Worm (Caenorhabditis elegans): ENCODE data around the gene Y67A10A.7.
A peak's percentile ranks its signal among the peaks of the same experiment; 100 is the strongest.

Gene Y67A10A.7

DNA sequence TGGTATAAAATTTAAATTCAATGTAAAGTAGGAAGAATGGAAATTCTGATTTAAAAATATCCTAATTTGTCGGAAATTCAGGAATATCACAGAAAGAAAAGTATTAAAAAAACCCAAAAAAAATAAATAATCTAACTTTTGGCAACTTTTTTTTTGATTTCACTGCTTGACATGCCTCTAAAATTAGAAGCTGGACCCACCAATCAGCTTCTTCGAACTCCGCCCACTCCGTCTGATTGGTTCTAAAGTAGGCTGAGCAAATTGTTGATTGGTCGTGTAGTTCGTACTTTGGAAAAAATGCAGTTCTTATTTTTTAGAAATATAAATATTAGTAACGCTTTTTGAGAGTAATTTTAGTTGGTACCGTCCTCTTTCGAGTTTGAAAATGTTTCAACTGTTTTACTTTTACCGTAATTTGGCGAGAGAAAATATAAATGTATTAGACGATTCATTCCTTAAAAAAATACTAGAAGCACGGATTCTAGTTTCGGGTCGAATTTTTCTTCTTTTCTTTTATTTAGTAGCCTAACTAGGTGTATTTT is 8.0 kb upstream of the Y67A10A.7 start:
- TF ChIP-seq lag-1 (GFP tag; IDR thresholded peaks at IDR 0.05) (no peak), egl-18 (GFP tag; IDR thresholded peaks at IDR 0.05) (no peak), Y56A3A.18 (GFP tag; IDR thresholded peaks at IDR 0.05) (no peak), let-607 (tag; optimal IDR thresholded peaks at IDR 0.05) (no peak)

DNA sequence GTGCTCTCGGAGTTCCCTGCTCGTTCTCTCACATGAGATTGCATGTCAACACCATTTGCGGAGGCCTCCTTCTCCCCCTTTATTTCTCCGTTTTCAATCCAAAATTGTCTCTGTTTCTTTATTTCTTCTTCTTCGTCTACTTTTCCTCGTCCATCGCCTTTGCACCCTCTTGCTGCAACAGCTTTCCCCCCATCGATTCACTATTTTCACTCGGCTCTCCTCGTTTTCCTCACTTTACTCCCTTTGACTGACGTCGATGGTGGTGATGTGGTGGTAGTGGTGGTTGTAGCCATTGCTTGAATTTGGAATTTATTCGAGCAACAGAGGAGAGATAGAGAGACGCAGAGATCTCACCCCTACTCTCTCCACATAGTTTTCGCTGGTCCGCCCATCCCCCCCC is 2.3 kb upstream of the Y67A10A.7 start:
- TF ChIP-seq nfya-1 (tag; optimal IDR thresholded peaks at IDR 0.05; ENCODE audit: borderline replicate concordance, insufficient read depth) (no peak), nhr-80 (tag; optimal IDR thresholded peaks at IDR 0.05) (no peak), zim-3 (tag; optimal IDR thresholded peaks at IDR 0.05) (no peak), lir-1 (GFP tag; conservative IDR thresholded peaks at IDR 0.05) (no peak), rec-8 (tag; optimal IDR thresholded peaks at IDR 0.05) (no peak), ets-4 (GFP tag; optimal IDR thresholded peaks at IDR 0.05) (no peak), K12H6.12 (tag; optimal IDR thresholded peaks at IDR 0.05) (peak; percentile 69), aptf-2 (GFP tag; conservative IDR thresholded peaks at IDR 0.05) (no peak), xnd-1 (tag; optimal IDR thresholded peaks at IDR 0.05) (no peak), lin-40 (tag; optimal IDR thresholded peaks at IDR 0.05) (peak; percentile 6), repo-1 (tag; optimal IDR thresholded peaks at IDR 0.05) (no peak), pbrm-1 (GFP tag; IDR thresholded peaks at IDR 0.05) (no peak), snpc-4 (GFP tag; optimal IDR thresholded peaks at IDR 0.05) (no peak), snpc-4 (tag; optimal IDR thresholded peaks at IDR 0.05) (peak in 1 of 4 experiments; percentile 11), F49E8.2 (tag; optimal IDR thresholded peaks at IDR 0.05; ENCODE audit: insufficient read depth) (no peak), cebp-1 (GFP tag; IDR thresholded peaks at IDR 0.05) (no peak), cebp-1 (tag; optimal IDR thresholded peaks at IDR 0.05) (no peak), tbp1 (GFP tag; optimal IDR thresholded peaks at IDR 0.05) (no peak), somi-1 (GFP tag; optimal IDR thresholded peaks at IDR 0.05) (peak; percentile 20), Y67H2A.10 (GFP tag; conservative IDR thresholded peaks at IDR 0.05) (no peak), Y56A3A.18 (GFP tag; IDR thresholded peaks at IDR 0.05) (no peak), lin-26 (GFP tag; IDR thresholded peaks at IDR 0.05) (no peak), B0261.1 (tag; optimal IDR thresholded peaks at IDR 0.05) (no peak)

ce11 chrIV:14377267-14377814 is 3.4 kb downstream of the Y67A10A.7 start:
- no peak for TF ChIP-seq efl-1 (GFP tag; optimal IDR thresholded peaks at IDR 0.05)
- TF ChIP-seq attf-6 (GFP tag; IDR thresholded peaks at IDR 0.05) = peak; percentile 91
- no peak for TF ChIP-seq madf-6 (GFP tag; IDR thresholded peaks at IDR 0.05)
- peak; percentile 75 for TF ChIP-seq snpc-1.1 (tag; optimal IDR thresholded peaks at IDR 0.05; ENCODE audit: insufficient read depth)
- TF ChIP-seq sdz-38 (tag; optimal IDR thresholded peaks at IDR 0.05) = no peak
- peak; percentile 48 for TF ChIP-seq snpc-4 (GFP tag; optimal IDR thresholded peaks at IDR 0.05)
- TF ChIP-seq snpc-4 (tag; optimal IDR thresholded peaks at IDR 0.05) = peak; percentile 71 to 95 (median 85)
- no peak for TF ChIP-seq aptf-3 (GFP tag; IDR thresholded peaks at IDR 0.05)
- no peak for TF ChIP-seq hrde-1 (tag; optimal IDR thresholded peaks at IDR 0.05; ENCODE audit: borderline replicate concordance)
- no peak for TF ChIP-seq K11D2.4 (GFP tag; IDR thresholded peaks at IDR 0.05)
- no peak for TF ChIP-seq sptf-2 (GFP tag; optimal IDR thresholded peaks at IDR 0.05)
